Worm (Caenorhabditis elegans): Measurements from ENCODE around the gene F38A5.2.

The F38A5.2 gene

DNA sequence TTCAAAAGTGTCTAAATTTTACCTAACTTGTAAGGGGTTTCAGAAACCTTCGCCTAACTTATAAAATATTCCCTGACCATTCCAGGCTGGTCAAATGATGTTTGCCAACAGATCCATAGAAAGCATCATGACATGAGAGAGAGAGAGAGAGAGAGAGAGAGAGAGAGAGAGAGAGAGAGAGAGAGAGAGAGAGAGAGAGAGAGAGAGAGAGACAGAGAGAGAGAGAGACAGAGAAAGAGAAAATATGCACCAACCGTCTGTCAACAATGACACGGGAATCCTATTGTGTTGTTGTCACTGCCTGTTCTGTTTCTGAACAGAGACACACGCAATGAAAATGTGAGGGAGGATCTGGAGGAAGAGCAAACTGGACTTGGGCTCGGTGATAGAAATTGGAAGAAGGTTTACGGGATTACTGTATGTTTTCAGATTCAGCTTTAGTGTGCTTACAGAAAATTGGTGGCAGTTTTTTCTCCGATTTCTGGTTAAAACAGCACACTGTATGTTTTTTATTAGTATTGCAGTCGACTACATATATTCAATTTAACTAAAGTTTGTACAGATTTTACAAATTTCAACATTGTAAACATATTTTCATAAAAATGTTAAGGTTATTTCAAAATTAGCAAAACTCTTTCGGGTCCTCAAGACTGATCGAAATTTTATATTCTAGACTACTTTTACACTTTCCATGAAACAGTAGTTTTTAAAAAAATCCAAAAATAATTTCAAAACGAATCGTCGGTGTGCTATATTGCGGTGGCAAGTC lies 9.1 kb downstream of the F38A5.2 start:
- TF ChIP-seq K02D7.2 (tag; optimal IDR thresholded peaks at IDR 0.05) (no peak), hlh-13 (GFP tag; optimal IDR thresholded peaks at IDR 0.05) (no peak), tbx-7 (tag; optimal IDR thresholded peaks at IDR 0.05) (no peak), hlh-6 (tag; optimal IDR thresholded peaks at IDR 0.05) (no peak), dve-1 (tag; optimal IDR thresholded peaks at IDR 0.05) (peak; percentile 59), ceh-24 (tag; optimal IDR thresholded peaks at IDR 0.05) (no peak), lin-11 (tag; optimal IDR thresholded peaks at IDR 0.05) (peak; percentile 9)

ce11 chrIV:6574343-6574742 lies 10.9 kb downstream of the F38A5.2 start:
- TF ChIP-seq unc-55 (GFP tag; optimal IDR thresholded peaks at IDR 0.05) (peak; percentile 71), pha-4 (tag; optimal IDR thresholded peaks at IDR 0.05) (no peak), nfya-1 (tag; optimal IDR thresholded peaks at IDR 0.05) (peak; percentile 37)

DNA sequence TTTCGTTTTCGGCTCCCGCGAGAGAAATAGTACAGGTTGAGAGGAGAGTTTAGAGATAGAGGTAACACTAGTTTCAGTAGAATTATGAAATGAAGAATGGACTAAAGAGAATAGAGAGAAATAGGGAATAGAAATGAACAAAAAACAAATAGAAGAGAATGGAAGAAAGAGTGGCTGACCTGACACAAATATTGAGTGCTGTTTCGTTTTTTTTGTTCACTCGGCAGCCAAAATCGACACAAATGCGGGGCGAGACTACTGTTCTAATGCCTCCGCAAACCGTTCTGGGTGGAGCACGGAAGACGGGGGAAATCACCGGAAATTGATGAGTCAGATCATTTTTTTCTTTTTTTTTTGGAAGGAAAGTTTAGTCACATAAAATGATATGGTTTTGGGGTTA lies 12.5 kb downstream of the F38A5.2 start:
- no peak for TF ChIP-seq hlh-30 (tag; optimal IDR thresholded peaks at IDR 0.05; ENCODE audit: insufficient read depth)
- no peak for TF ChIP-seq mec-3 (tag; optimal IDR thresholded peaks at IDR 0.05; ENCODE audit: borderline replicate concordance)
- no peak for TF ChIP-seq sox-2 (GFP tag; IDR thresholded peaks at IDR 0.05)
- TF ChIP-seq ceh-6 (GFP tag; optimal IDR thresholded peaks at IDR 0.05) = no peak
- no peak for TF ChIP-seq fkh-6 (tag; optimal IDR thresholded peaks at IDR 0.05)
- TF ChIP-seq hlh-15 (tag; optimal IDR thresholded peaks at IDR 0.05) = no peak
- no peak for TF ChIP-seq Y22D7AL.16 (tag; optimal IDR thresholded peaks at IDR 0.05)
- TF ChIP-seq ceh-31 (tag; optimal IDR thresholded peaks at IDR 0.05) = no peak

ce11 chrIV:6572238-6572637 lies 13.0 kb downstream of the F38A5.2 start, which contains the start of gene bicd-1:
Gene bicd-1 (minus strand): TSS chrIV:6572338.
- no peak for TF ChIP-seq nfya-1 (tag; optimal IDR thresholded peaks at IDR 0.05)

DNA sequence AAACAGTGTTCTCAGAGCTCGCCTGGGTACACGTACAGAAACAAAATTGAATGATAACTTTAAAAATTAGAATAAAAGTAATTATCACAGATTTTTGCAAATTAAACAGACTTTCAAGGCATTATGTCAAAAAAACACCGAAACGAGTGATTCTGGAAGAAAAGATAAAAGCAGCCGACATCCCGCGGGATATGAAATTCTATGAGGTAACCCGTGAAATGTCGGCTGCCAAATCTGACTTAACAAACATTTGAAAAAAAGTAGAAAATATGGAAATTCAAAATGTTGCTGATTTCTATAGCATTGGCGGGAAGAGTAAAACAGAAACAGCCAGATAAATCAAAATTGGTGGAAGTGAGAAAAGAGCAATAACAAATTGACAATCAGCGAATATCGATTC lies 19.6 kb downstream of the F38A5.2 start:
- TF ChIP-seq ref-2 (tag; optimal IDR thresholded peaks at IDR 0.05) = no peak

ce11 chrIV:6562039-6562438 lies 23.2 kb downstream of the F38A5.2 start:
- TF ChIP-seq pat-9 (tag; optimal IDR thresholded peaks at IDR 0.05) = no peak

DNA sequence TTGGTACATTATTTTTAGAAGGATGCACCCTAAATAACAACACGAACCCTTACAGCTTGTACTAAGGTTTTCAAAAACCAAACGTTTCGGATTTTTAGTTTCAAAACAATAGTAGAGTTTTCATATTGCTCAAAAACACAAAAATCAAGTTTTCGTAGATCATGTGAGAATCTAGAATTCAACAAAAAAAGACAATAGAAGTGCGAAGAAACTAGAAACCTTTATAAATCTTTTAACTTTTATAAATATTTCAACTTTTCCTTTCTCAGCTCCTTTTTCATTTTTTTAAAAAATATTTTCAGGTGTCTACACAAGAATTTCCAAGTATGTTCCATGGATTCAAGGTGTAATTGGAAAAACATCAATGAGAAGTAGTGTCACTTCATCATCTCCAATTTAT lies 24.8 kb downstream of the F38A5.2 start, which contains the start of gene best-9:
Gene best-9 (plus strand): TSS at position 301 of the 400 bp plus-strand sequence.
- no peak for TF ChIP-seq tbx-2 (tag; optimal IDR thresholded peaks at IDR 0.05)
- no peak for TF ChIP-seq ttx-3 (tag; optimal IDR thresholded peaks at IDR 0.05)
- no peak for TF ChIP-seq lin-11 (tag; optimal IDR thresholded peaks at IDR 0.05)
- no peak for TF ChIP-seq F13H6.1 (tag; optimal IDR thresholded peaks at IDR 0.05)
- TF ChIP-seq unc-86 (tag; optimal IDR thresholded peaks at IDR 0.05) = no peak
- TF ChIP-seq nhr-232 (tag; optimal IDR thresholded peaks at IDR 0.05) = no peak

ce11 chrIV:6556624-6557368 lies 28.4 kb downstream of the F38A5.2 start, which contains the start of gene try-3:
Gene try-3 (plus strand): TSS chrIV:6557155.
- TF ChIP-seq dve-1 (tag; optimal IDR thresholded peaks at IDR 0.05) (peak; percentile 68), K02D7.2 (tag; optimal IDR thresholded peaks at IDR 0.05) (peak; percentile 2), ceh-24 (tag; optimal IDR thresholded peaks at IDR 0.05) (no peak), pha-4 (tag; optimal IDR thresholded peaks at IDR 0.05) (no peak), hlh-8 (tag; optimal IDR thresholded peaks at IDR 0.05) (peak; percentile 5), pax-1 (tag; optimal IDR thresholded peaks at IDR 0.05) (no peak), fax-1 (tag; optimal IDR thresholded peaks at IDR 0.05) (peak; percentile 20), syd-9 (tag; optimal IDR thresholded peaks at IDR 0.05) (peak; percentile 32), odd-2 (tag; optimal IDR thresholded peaks at IDR 0.05) (peak; percentile 25), ztf-16 (tag; optimal IDR thresholded peaks at IDR 0.05) (peak; percentile 67), zip-5 (tag; optimal IDR thresholded peaks at IDR 0.05) (peak; percentile 22), hlh-6 (tag; optimal IDR thresholded peaks at IDR 0.05) (no peak), ceh-6 (GFP tag; optimal IDR thresholded peaks at IDR 0.05) (peak; percentile 58), hlh-15 (tag; optimal IDR thresholded peaks at IDR 0.05) (no peak), elt-2 (tag; optimal IDR thresholded peaks at IDR 0.05) (peak; percentile 77), ref-2 (tag; optimal IDR thresholded peaks at IDR 0.05) (peak; percentile 43), unc-86 (tag; optimal IDR thresholded peaks at IDR 0.05) (no peak), unc-42 (tag; optimal IDR thresholded peaks at IDR 0.05) (no peak), ceh-14 (tag; optimal IDR thresholded peaks at IDR 0.05) (peak; percentile 41), sox-2 (GFP tag; IDR thresholded peaks at IDR 0.05) (no peak)

Measured in whole organism, late embryonic.